Worm (Caenorhabditis elegans): ENCODE data around the gene twk-4.

DNA sequence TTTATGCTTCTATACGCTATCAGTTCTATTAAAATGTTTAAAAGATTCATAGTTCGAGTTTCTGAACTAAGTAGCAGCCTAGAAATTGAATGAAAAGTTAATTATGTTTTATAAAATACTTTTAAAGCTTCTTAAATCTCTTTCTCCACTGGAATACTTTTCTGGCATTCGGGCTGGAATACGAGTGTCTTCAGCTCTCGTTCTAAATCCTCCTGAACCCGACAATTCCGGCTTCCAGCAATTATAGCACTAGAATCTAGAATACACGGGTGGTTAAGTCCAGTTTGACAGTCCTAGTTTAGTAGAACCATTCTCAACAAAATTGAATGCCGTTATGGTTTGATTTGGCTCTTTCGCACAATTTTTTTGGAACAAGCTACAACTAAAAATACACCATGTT lies 61.8 kb downstream of the twk-4 start:
- no peak for TF ChIP-seq flt-1 (GFP tag; IDR thresholded peaks at IDR 0.05)
- TF ChIP-seq T22C8.4 (GFP tag; IDR thresholded peaks at IDR 0.05): no peak
- TF ChIP-seq ref-1 (GFP tag; conservative IDR thresholded peaks at IDR 0.05): no peak
- no peak for TF ChIP-seq klf-2 (GFP tag; conservative IDR thresholded peaks at IDR 0.05)
- TF ChIP-seq tab-1 (GFP tag; IDR thresholded peaks at IDR 0.05): no peak
- TF ChIP-seq cog-1 (tag; optimal IDR thresholded peaks at IDR 0.05): no peak
- no peak for TF ChIP-seq med-1 (GFP tag; optimal IDR thresholded peaks at IDR 0.05; ENCODE audit: insufficient read depth)
- TF ChIP-seq ztf-23 (GFP tag; IDR thresholded peaks at IDR 0.05): no peak
- TF ChIP-seq ztf-29 (GFP tag; IDR thresholded peaks at IDR 0.05): no peak
